Worm (Caenorhabditis elegans): Measurements from ENCODE around the gene F26G1.3.

DNA sequence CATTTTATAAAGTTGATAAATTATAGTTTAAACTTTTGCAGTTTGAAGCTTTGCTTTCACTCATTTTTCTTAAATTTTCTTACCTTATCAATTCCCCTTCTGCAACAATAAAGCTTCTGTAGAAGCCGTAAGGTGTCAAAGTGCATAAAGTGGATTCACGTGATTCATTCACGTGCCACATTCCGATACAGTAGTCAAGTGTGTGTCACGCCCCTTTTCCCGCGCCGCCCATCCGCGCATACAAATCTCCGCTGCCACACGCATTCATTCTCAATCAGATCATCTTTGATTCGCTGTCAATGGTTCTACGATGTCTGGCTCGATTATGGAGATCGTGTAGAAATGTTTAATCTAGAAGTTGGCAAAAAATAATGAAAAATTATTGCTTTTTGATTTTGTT, 11.5 kb upstream of the F26G1.3 start:
- TF ChIP-seq php-3 (GFP tag; IDR thresholded peaks at IDR 0.05), result no peak
- no peak for TF ChIP-seq ama-1 (optimal IDR thresholded peaks at IDR 0.05)

All from whole organism, L4 larva.